Fruit fly (Drosophila melanogaster): ENCODE measurements around the gene Nepl15.

DNA sequence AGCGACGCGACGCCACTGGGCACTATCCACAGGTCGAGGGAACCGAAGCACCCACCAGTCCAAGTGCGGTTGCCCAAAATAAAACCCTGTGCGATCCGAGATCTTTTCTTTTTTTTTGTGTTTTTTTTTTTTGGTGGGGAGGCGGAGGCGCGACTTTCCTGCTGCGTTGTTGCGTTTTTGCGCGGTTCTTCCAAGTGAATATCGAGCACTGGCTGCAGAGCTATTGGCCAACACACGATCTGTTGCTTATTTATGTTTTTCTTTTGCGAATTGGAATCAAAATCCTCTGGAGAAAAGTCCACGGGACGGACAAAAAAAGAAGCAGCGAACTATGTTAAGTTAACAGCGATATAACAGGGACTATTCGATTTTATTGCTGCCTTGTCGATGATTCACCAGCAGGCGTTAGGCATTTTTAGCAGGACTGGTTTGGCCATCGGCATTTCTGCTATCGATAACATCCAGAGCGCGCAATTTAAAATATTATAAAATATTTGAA is 45.1 kb downstream of the Nepl15 start, which contains the start of gene wge:
- TF ChIP-seq Myc (optimal IDR thresholded peaks at IDR 0.05) (no peak), psq (optimal IDR thresholded peaks at IDR 0.05) (peak; percentile 23), insv (optimal IDR thresholded peaks at IDR 0.05) (no peak), Sin3A (optimal IDR thresholded peaks at IDR 0.05) (no peak), h (optimal IDR thresholded peaks at IDR 0.05) (no peak)
